Worm (Caenorhabditis elegans): ENCODE data around the gene H20E11.3.

- TF ChIP-seq ama-1 (optimal IDR thresholded peaks at IDR 0.05) (no peak), sptf-1 (tag; optimal IDR thresholded peaks at IDR 0.05) (no peak), aly-2 (tag; optimal IDR thresholded peaks at IDR 0.05) (no peak), lir-3 (tag; optimal IDR thresholded peaks at IDR 0.05; ENCODE audit: poor library complexity) (no peak), fkh-10 (GFP tag; optimal IDR thresholded peaks at IDR 0.05) (no peak), ces-1 (GFP tag; optimal IDR thresholded peaks at IDR 0.05) (no peak), nhr-77 (tag; optimal IDR thresholded peaks at IDR 0.05) (no peak), lin-13 (GFP tag; optimal IDR thresholded peaks at IDR 0.05) (no peak), mef-2 (tag; optimal IDR thresholded peaks at IDR 0.05) (no peak), Y116A8C.19 (tag; optimal IDR thresholded peaks at IDR 0.05; ENCODE audit: borderline replicate concordance) (no peak), ceh-8 (GFP tag; optimal IDR thresholded peaks at IDR 0.05) (no peak), dpl-1 (GFP tag; optimal IDR thresholded peaks at IDR 0.05) (no peak), hlh-4 (tag; optimal IDR thresholded peaks at IDR 0.05) (no peak), nhr-85 (tag) (no peak)
Observed at ce11 chrIV:6822406-6822805, 2.2 kb upstream of the H20E11.3 start, which contains the start of gene C17H12.6.

Data from whole organism, L1 larva.